Fruit fly (Drosophila melanogaster): ENCODE data around the gene Nep7.
A peak's percentile ranks its signal among the peaks of the same experiment; 100 is the strongest.

DNA sequence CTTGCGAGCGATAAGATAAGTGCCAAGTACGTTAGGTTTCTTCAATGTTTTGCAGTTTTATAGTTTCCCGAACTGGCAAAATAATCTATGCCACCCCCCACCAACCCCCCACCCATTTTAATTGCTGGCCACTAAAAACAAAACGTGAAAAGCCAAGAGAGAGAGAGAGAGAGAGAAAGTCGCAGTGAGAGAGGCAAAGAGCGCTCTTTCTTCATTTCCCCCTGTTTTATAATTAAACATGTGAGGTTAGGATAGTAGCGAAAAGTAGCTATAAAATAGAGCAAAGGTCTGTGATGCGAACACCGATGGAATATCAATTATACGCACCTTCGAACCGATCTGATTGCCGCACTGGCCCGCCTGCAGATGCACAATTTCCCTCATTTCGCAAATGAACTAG lies 33.1 kb downstream of the Nep7 start:
- TF ChIP-seq pan (optimal IDR thresholded peaks at IDR 0.05), result no peak
- no peak for TF ChIP-seq CG8478 (optimal IDR thresholded peaks at IDR 0.05)
- peak; percentile 8 for TF ChIP-seq Dll (optimal IDR thresholded peaks at IDR 0.05)

Measured in whole organism.